Worm (Caenorhabditis elegans): Measurements from ENCODE around the gene C12D8.20.

DNA sequence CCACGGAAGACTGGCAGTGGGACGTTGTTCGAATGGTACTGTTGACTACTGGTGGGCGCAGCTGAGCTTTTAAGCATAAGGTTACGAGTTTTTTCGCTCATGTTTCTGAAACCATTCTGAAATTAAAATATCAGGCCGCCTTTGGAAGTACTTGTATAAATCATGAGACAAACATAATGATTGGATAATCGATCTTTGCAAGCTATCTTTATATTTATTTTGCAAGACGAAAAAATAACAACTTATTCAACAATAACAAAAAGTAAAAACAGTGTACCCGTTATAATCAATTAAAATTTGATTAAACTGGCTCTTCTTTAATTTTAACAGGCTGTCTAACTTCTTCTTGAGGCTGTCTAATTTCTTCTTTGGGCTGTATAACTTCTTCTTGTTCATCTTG is 16.6 kb upstream of the C12D8.20 start, which contains the start of gene ZK856.16:
- TF ChIP-seq zag-1 (tag; optimal IDR thresholded peaks at IDR 0.05), result no peak
- TF ChIP-seq ceh-20 (GFP tag; IDR thresholded peaks at IDR 0.05), result no peak
